Fruit fly (Drosophila melanogaster) whole organism, wandering third instar larva: ENCODE results near the gene CG4278.

ENCODE experiments used
- N ChIP-seq: fragments of >200 bp; optimal IDR thresholded peaks from 2 replicates; lab custom pipeline; 2018; ENCODE audit warnings: missing biosample characterization, missing external identifiers, missing genetic modification characterization
- OdsH ChIP-seq: fragments of 200-800 bp; sonication (Bioruptor generic); optimal IDR thresholded peaks from 2 replicates; lab custom pipeline; 2016; ENCODE audit warnings: missing biosample characterization, mild to moderate bottlenecking, missing genetic modification characterization
- Rel ChIP-seq, 2 experiments: fragments of 200-800 bp; sonication (Bioruptor generic) in 1 of 2; optimal IDR thresholded peaks; 2 replicates in 1 of 2; 3 replicates in 1 of 2; lab custom pipeline; 2016 to 2019; ENCODE audit warnings: mild to moderate bottlenecking in 2 of 2, missing biosample characterization in 2 of 2, missing genetic modification characterization in 2 of 2, moderate library complexity in 1 of 2
- br ChIP-seq: fragments of 200-800 bp; sonication (Bioruptor generic); optimal IDR thresholded peaks from 2 replicates; lab custom pipeline; 2016; ENCODE audit warnings: missing biosample characterization, missing genetic modification characterization
- fru ChIP-seq: fragments of 200-800 bp; sonication (Bioruptor generic); optimal IDR thresholded peaks from 3 replicates; lab custom pipeline; 2016; ENCODE audit warnings: missing biosample characterization, mild to moderate bottlenecking, missing genetic modification characterization
- h ChIP-seq: fragments of 200-800 bp; sonication (Bioruptor generic); optimal IDR thresholded peaks from 3 replicates; lab custom pipeline; 2016; ENCODE audit warnings: missing biosample characterization, mild to moderate bottlenecking, missing genetic modification characterization
- lola ChIP-seq: fragments of >200 bp; optimal IDR thresholded peaks from 2 replicates; lab custom pipeline; 2017; ENCODE audit warnings: missing biosample characterization, missing genetic modification characterization
- psq ChIP-seq: fragments of 200-800 bp; sonication (Bioruptor generic); optimal IDR thresholded peaks from 3 replicates; lab custom pipeline; 2017; ENCODE audit warnings: missing biosample characterization, mild to moderate bottlenecking, missing genetic modification characterization, moderate library complexity

dm6 chr2L:16352585-16353580, 26.0 kb downstream of the CG4278 start, which contains the start of the genes Hyls1, chif and CG4455:
- TF ChIP-seq fru (peak; percentile 1), Rel (GFP tag; optimal IDR thresholded peaks at IDR 0.05; lab: Kevin White, UChicago) (no peak), Rel (tag; optimal IDR thresholded peaks at IDR 0.05; lab: Kevin White, UChicago) (peak; percentile 71), lola (no peak), N (no peak), br (GFP tag; lab: Kevin White, UChicago) (no peak), OdsH (GFP tag; lab: Kevin White, UChicago) (peak; percentile 40), h (GFP tag; lab: Kevin White, UChicago) (peak; percentile 36), psq (GFP tag; lab: Kevin White, UChicago) (peak; percentile 85)
